Worm (Caenorhabditis elegans): ENCODE results near the gene ndx-2.

The ndx-2 gene

ce11 chrV:2614986-2615687 is 49.7 kb downstream of the ndx-2 start, which contains the start of gene F53E10.1 (continued):
- TF ChIP-seq lin-38 (GFP tag; IDR thresholded peaks at IDR 0.05) (no peak), dmd-9 (GFP tag; IDR thresholded peaks at IDR 0.05) (no peak), lin-15B (tag; optimal IDR thresholded peaks at IDR 0.05) (no peak), sdz-12 (GFP tag; optimal IDR thresholded peaks at IDR 0.05) (no peak), lin-29 (GFP tag; IDR thresholded peaks at IDR 0.05) (no peak), zag-1 (tag; optimal IDR thresholded peaks at IDR 0.05) (no peak), gei-8 (GFP tag; optimal IDR thresholded peaks at IDR 0.05) (no peak), daf-19 (GFP tag; conservative IDR thresholded peaks at IDR 0.05) (no peak), nhr-10 (tag; optimal IDR thresholded peaks at IDR 0.05) (no peak), egl-27 (tag; optimal IDR thresholded peaks at IDR 0.05) (no peak), zip-11 (GFP tag; IDR thresholded peaks at IDR 0.05) (no peak), hlh-30 (tag; optimal IDR thresholded peaks at IDR 0.05; ENCODE audit: insufficient read depth) (peak; percentile 83), set-16 (GFP tag; IDR thresholded peaks at IDR 0.05) (no peak), ctbp-1 (GFP tag; IDR thresholded peaks at IDR 0.05) (no peak), mep-1 (tag; optimal IDR thresholded peaks at IDR 0.05) (peak; percentile 71), nhr-111 (GFP tag; optimal IDR thresholded peaks at IDR 0.05) (no peak), nhr-41 (GFP tag; IDR thresholded peaks at IDR 0.05) (no peak), ztf-11 (tag; optimal IDR thresholded peaks at IDR 0.05) (no peak), ZK337.2 (GFP tag; IDR thresholded peaks at IDR 0.05) (no peak), jun-1 (tag; optimal IDR thresholded peaks at IDR 0.05) (no peak)
